Worm (Caenorhabditis elegans): Measurements from ENCODE around the gene R09H10.6.

- TF ChIP-seq daf-12 (tag; optimal IDR thresholded peaks at IDR 0.05) (no peak), nhr-11 (tag; optimal IDR thresholded peaks at IDR 0.05) (no peak), mdl-1 (tag; optimal IDR thresholded peaks at IDR 0.05) (no peak), lin-13 (GFP tag; optimal IDR thresholded peaks at IDR 0.05) (no peak), lir-3 (tag; optimal IDR thresholded peaks at IDR 0.05) (no peak), egl-27 (tag; optimal IDR thresholded peaks at IDR 0.05) (no peak), ces-1 (GFP tag; optimal IDR thresholded peaks at IDR 0.05) (no peak), R02D3.7 (tag; optimal IDR thresholded peaks at IDR 0.05) (no peak), skn-1 (tag; optimal IDR thresholded peaks at IDR 0.05) (no peak)
These were observed 8.0 kb downstream of the R09H10.6 start for ce11 chrIV:10616366-10616765.
